Worm (Caenorhabditis elegans): ENCODE results near the gene W05H5.1.

W05H5.1 gene

ce11 chrII:12465557-12465956, 21.0 kb upstream of the W05H5.1 start, which contains the start of gene sre-37:
Gene sre-37 (plus strand): TSS chrII:12465857.
- TF ChIP-seq him-1 (tag; optimal IDR thresholded peaks at IDR 0.05), result no peak
- no peak for TF ChIP-seq snpc-3.4 (tag; optimal IDR thresholded peaks at IDR 0.05)
- TF ChIP-seq F22D6.2 (tag; optimal IDR thresholded peaks at IDR 0.05), result no peak
- TF ChIP-seq lin-54 (GFP tag; optimal IDR thresholded peaks at IDR 0.05), result no peak
- no peak for TF ChIP-seq tbx-9 (tag; optimal IDR thresholded peaks at IDR 0.05; ENCODE audit: borderline replicate concordance)

- TF ChIP-seq rpc-1 (optimal IDR thresholded peaks at IDR 0.05) (no peak), rpc-1 (tag; optimal IDR thresholded peaks at IDR 0.05) (no peak), xnd-1 (tag; optimal IDR thresholded peaks at IDR 0.05) (no peak), sptf-2 (GFP tag; optimal IDR thresholded peaks at IDR 0.05) (no peak), zfh-2 (GFP tag; conservative IDR thresholded peaks at IDR 0.05) (no peak), bed-1 (GFP tag; IDR thresholded peaks at IDR 0.05) (no peak), hmg-20 (GFP tag; IDR thresholded peaks at IDR 0.05) (no peak), unc-62 (GFP tag; optimal IDR thresholded peaks at IDR 0.05) (no peak), ztf-18 (tag; optimal IDR thresholded peaks at IDR 0.05) (no peak), K11D2.4 (GFP tag; IDR thresholded peaks at IDR 0.05) (no peak), ztf-28 (GFP tag; IDR thresholded peaks at IDR 0.05) (no peak), hmg-1.2 (GFP tag; IDR thresholded peaks at IDR 0.05) (no peak), ceh-27 (GFP tag; optimal IDR thresholded peaks at IDR 0.05) (no peak)
Measured at ce11 chrII:12462244-12462643, 17.7 kb upstream of the W05H5.1 start, which contains the start of gene F15A4.2. Gene F15A4.2 (plus strand): TSS chrII:12462544.

- TF ChIP-seq dpff-1 (tag; optimal IDR thresholded peaks at IDR 0.05), result no peak
- TF ChIP-seq lsy-27 (tag; optimal IDR thresholded peaks at IDR 0.05; ENCODE audit: borderline replicate concordance, insufficient read depth), result no peak
- TF ChIP-seq cebp-1 (GFP tag; IDR thresholded peaks at IDR 0.05), result no peak
- no peak for TF ChIP-seq cebp-1 (tag; optimal IDR thresholded peaks at IDR 0.05)
- TF ChIP-seq F33H1.4 (GFP tag; IDR thresholded peaks at IDR 0.05), result peak; percentile 66
- TF ChIP-seq madf-6 (GFP tag; IDR thresholded peaks at IDR 0.05), result peak; percentile 61; the same call in 1 of the 2 replicates
- no peak for TF ChIP-seq K12H6.12 (tag; optimal IDR thresholded peaks at IDR 0.05)
- no peak for TF ChIP-seq dox-1 (GFP tag; IDR thresholded peaks at IDR 0.05)
- TF ChIP-seq chd-7 (tag; optimal IDR thresholded peaks at IDR 0.05), result no peak
- peak; percentile 36 for TF ChIP-seq xnd-1 (tag; optimal IDR thresholded peaks at IDR 0.05)
- no peak for TF ChIP-seq him-1 (tag; optimal IDR thresholded peaks at IDR 0.05)
- no peak for TF ChIP-seq nhr-179 (tag; optimal IDR thresholded peaks at IDR 0.05)
- TF ChIP-seq Y79H2A.3 (GFP tag; conservative IDR thresholded peaks at IDR 0.05), result no peak
- no peak for TF ChIP-seq nhr-80 (tag; optimal IDR thresholded peaks at IDR 0.05)
- no peak for TF ChIP-seq let-526 (GFP tag; IDR thresholded peaks at IDR 0.05)
- peak; percentile 75 for TF ChIP-seq lsl-1 (GFP tag; optimal IDR thresholded peaks at IDR 0.05)
- no peak for TF ChIP-seq nhr-120 (GFP tag; IDR thresholded peaks at IDR 0.05)
- no peak for TF ChIP-seq mel-28 (tag; optimal IDR thresholded peaks at IDR 0.05; ENCODE audit: borderline replicate concordance)
- TF ChIP-seq nfyb-1 (GFP tag; IDR thresholded peaks at IDR 0.05), result no peak
- TF ChIP-seq Y53F4B.3 (GFP tag; IDR thresholded peaks at IDR 0.05), result no peak
- no peak for TF ChIP-seq ceh-27 (GFP tag; optimal IDR thresholded peaks at IDR 0.05)
- no peak for TF ChIP-seq F49E8.2 (tag; optimal IDR thresholded peaks at IDR 0.05; ENCODE audit: insufficient read depth)
- no peak for TF ChIP-seq mcd-1 (GFP tag; IDR thresholded peaks at IDR 0.05)
Measured at ce11 chrII:12460602-12461453, 16.2 kb upstream of the W05H5.1 start, which contains the start of gene tag-280. Gene tag-280 (plus strand): TSS chrII:12460652.
